Fruit fly (Drosophila melanogaster): ENCODE results near the gene Smn.
A peak's percentile ranks its signal among the peaks of the same experiment; 100 is the strongest.

The Smn gene

DNA sequence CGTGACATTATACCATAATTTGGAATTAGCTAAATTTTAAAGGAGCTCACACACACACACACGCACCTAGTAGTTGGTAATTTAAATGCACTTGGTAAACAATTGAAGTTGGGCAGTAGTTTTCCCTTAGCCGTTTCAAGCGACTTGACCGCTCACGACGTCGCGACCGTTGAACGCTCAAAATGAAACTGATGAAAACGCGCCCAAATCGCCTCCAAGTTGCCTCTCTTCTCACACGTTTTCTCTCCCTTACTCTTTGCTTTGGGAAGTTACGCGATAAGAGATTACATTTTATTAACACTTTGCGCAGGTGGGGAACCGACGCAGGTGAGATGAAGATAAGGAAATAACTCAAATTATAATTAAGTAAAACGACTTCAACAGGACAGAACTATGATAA, 9.1 kb downstream of the Smn start (continued):
- peak; percentile 99 for TF ChIP-seq CG8359 (GFP tag; optimal IDR thresholded peaks at IDR 0.05; ENCODE audit: borderline replicate concordance)
- no peak for TF ChIP-seq CG4854 (GFP tag; optimal IDR thresholded peaks at IDR 0.05)
- TF ChIP-seq unc-4 (GFP tag; IDR thresholded peaks at IDR 0.05; ENCODE audit: partially characterized antibody), result peak; percentile 23; the same call in 1 of the 2 replicates
- no peak for TF ChIP-seq B-H2 (GFP tag; optimal IDR thresholded peaks at IDR 0.05)
- TF ChIP-seq CG2678 (tag; optimal IDR thresholded peaks at IDR 0.05), result no peak
- no peak for TF ChIP-seq luna (GFP tag; optimal IDR thresholded peaks at IDR 0.05)
- no peak for TF ChIP-seq Elba2 (GFP tag; optimal IDR thresholded peaks at IDR 0.05)
- TF ChIP-seq CG10209 (GFP tag; optimal IDR thresholded peaks at IDR 0.05), result no peak
- no peak for TF ChIP-seq Abd-B (GFP tag; optimal IDR thresholded peaks at IDR 0.05)
- peak; percentile 14 for TF ChIP-seq Fer1 (GFP tag; optimal IDR thresholded peaks at IDR 0.05)
- TF ChIP-seq CG15479 (GFP tag; optimal IDR thresholded peaks at IDR 0.05), result no peak
- no peak for TF ChIP-seq sc (optimal IDR thresholded peaks at IDR 0.05)
- TF ChIP-seq sc (GFP tag; optimal IDR thresholded peaks at IDR 0.05), result no peak
- peak; percentile 33 for TF ChIP-seq kni (GFP tag; optimal IDR thresholded peaks at IDR 0.05)
- TF ChIP-seq BtbVII (GFP tag; optimal IDR thresholded peaks at IDR 0.05), result peak; percentile 37
- no peak for TF ChIP-seq CG8944 (GFP tag; optimal IDR thresholded peaks at IDR 0.05)
- peak; percentile 72; the same call in 2 of the 4 replicates for TF ChIP-seq chinmo (GFP tag; IDR thresholded peaks at IDR 0.05; ENCODE audit: partially characterized antibody)
- TF ChIP-seq CG7745 (tag; optimal IDR thresholded peaks at IDR 0.05), result peak; percentile 84
- TF ChIP-seq lab (GFP tag; optimal IDR thresholded peaks at IDR 0.05), result peak; percentile 55
- TF ChIP-seq CG11695 (GFP tag; IDR thresholded peaks at IDR 0.05), result 0 out of 3 replicates have a peak, but pooled peaks have one; percentile 26

dm6 chr3L:16571739-16572063, 9.6 kb downstream of the Smn start:
- no peak for TF ChIP-seq ftz-f1 (GFP tag; optimal IDR thresholded peaks at IDR 0.05)
- no peak for TF ChIP-seq esg (GFP tag; conservative IDR thresholded peaks at IDR 0.05)
- peak; percentile 9 for TF ChIP-seq CG11504 (tag; optimal IDR thresholded peaks at IDR 0.05)
- peak; percentile 54 for TF ChIP-seq sens (GFP tag)
- no peak for TF ChIP-seq CG12744 (GFP tag; optimal IDR thresholded peaks at IDR 0.05)
- 0 out of 3 replicates have a peak, but pooled peaks have one; percentile 0 for TF ChIP-seq zfh1 (GFP tag; IDR thresholded peaks at IDR 0.05)
- TF ChIP-seq Pdp1 (GFP tag; optimal IDR thresholded peaks at IDR 0.05), result peak in 1 of 2 experiments; percentile 71
- TF ChIP-seq odd (GFP tag; optimal IDR thresholded peaks at IDR 0.05), result no peak

- TF ChIP-seq jumu (GFP tag; optimal IDR thresholded peaks at IDR 0.05), result no peak
- TF ChIP-seq Nf-YC (tag; optimal IDR thresholded peaks at IDR 0.05), result peak; percentile 32
- peak; percentile 61 for TF ChIP-seq CG3281 (GFP tag; optimal IDR thresholded peaks at IDR 0.05)
- peak; percentile 33 for TF ChIP-seq az2 (GFP tag; optimal IDR thresholded peaks at IDR 0.05)
- TF ChIP-seq Six4 (GFP tag; optimal IDR thresholded peaks at IDR 0.05), result no peak
- TF ChIP-seq wor (GFP tag; IDR thresholded peaks at IDR 0.05), result no peak
- TF ChIP-seq knrl (GFP tag; IDR thresholded peaks at IDR 0.05; ENCODE audit: partially characterized antibody), result no peak
- TF ChIP-seq Ada2b (GFP tag; IDR thresholded peaks at IDR 0.05), result peak; percentile 48
- TF ChIP-seq CG3838 (GFP tag; optimal IDR thresholded peaks at IDR 0.05), result no peak
- TF ChIP-seq CG2120 (GFP tag; optimal IDR thresholded peaks at IDR 0.05), result peak; percentile 82
- TF ChIP-seq pan (optimal IDR thresholded peaks at IDR 0.05), result no peak
- TF ChIP-seq pan (GFP tag; optimal IDR thresholded peaks at IDR 0.05 in 1 of 2, IDR thresholded peaks at IDR 0.05 in 1 of 2), result peak in 1 of 2 experiments; percentile 71
- no peak for TF ChIP-seq CG6272 (GFP tag; IDR thresholded peaks at IDR 0.05)
- TF ChIP-seq Eip74EF (GFP tag; optimal IDR thresholded peaks at IDR 0.05), result no peak
- TF ChIP-seq gcm2 (GFP tag; optimal IDR thresholded peaks at IDR 0.05), result no peak
- TF ChIP-seq Gsc (GFP tag; IDR thresholded peaks at IDR 0.05), result no peak
- TF ChIP-seq CG9932 (GFP tag; IDR thresholded peaks at IDR 0.05), result peak; percentile 57
- no peak for TF ChIP-seq ham (GFP tag; IDR thresholded peaks at IDR 0.05)
- TF ChIP-seq CG4328 (GFP tag; optimal IDR thresholded peaks at IDR 0.05), result no peak
- TF ChIP-seq Dip2 (GFP tag; IDR thresholded peaks at IDR 0.05), result no peak
- TF ChIP-seq Doc3 (GFP tag; IDR thresholded peaks at IDR 0.05; ENCODE audit: partially characterized antibody), result no peak
Measured at dm6 chr3L:16571014-16571738, 10.2 kb downstream of the Smn start.

All from whole organism, embryonic.